Worm (Caenorhabditis elegans): ENCODE results near the gene etr-1.

The etr-1 gene

ce11 chrII:216598-216997 lies 54.4 kb downstream of the etr-1 start, which contains the start of gene F48A11.4 (continued):
- TF ChIP-seq tlp-1 (tag; optimal IDR thresholded peaks at IDR 0.05) = no peak
- TF ChIP-seq ceh-90 (tag; optimal IDR thresholded peaks at IDR 0.05) = peak; percentile 73
- peak; percentile 65 for TF ChIP-seq fkh-4 (tag; optimal IDR thresholded peaks at IDR 0.05; ENCODE audit: borderline replicate concordance)
- peak; percentile 81 for TF ChIP-seq blmp-1 (tag; optimal IDR thresholded peaks at IDR 0.05)
- TF ChIP-seq lin-14 (GFP tag; optimal IDR thresholded peaks at IDR 0.05) = peak; percentile 93
- TF ChIP-seq nhr-12 (tag; optimal IDR thresholded peaks at IDR 0.05) = no peak
- TF ChIP-seq hpl-2 (GFP tag; optimal IDR thresholded peaks at IDR 0.05) = peak; percentile 82
- TF ChIP-seq zip-4 (GFP tag; optimal IDR thresholded peaks at IDR 0.05) = peak; percentile 90
- TF ChIP-seq fkh-8 (tag; optimal IDR thresholded peaks at IDR 0.05) = peak; percentile 95
- TF ChIP-seq efl-3 (GFP tag; optimal IDR thresholded peaks at IDR 0.05) = peak; percentile 64
- peak; percentile 96 for TF ChIP-seq mep-1 (tag; optimal IDR thresholded peaks at IDR 0.05)
- peak; percentile 98 for TF ChIP-seq nhr-47 (tag; optimal IDR thresholded peaks at IDR 0.05)
- peak; percentile 95 for TF ChIP-seq C16A3.4 (tag; optimal IDR thresholded peaks at IDR 0.05)
- TF ChIP-seq jun-1 (tag; optimal IDR thresholded peaks at IDR 0.05) = peak; percentile 93
- TF ChIP-seq ces-1 (GFP tag; optimal IDR thresholded peaks at IDR 0.05) = no peak
- peak; percentile 67 for TF ChIP-seq snpc-4 (tag; optimal IDR thresholded peaks at IDR 0.05)
- TF ChIP-seq irx-1 (tag; optimal IDR thresholded peaks at IDR 0.05) = peak; percentile 91
- peak; percentile 93 for TF ChIP-seq unc-86 (tag; optimal IDR thresholded peaks at IDR 0.05)
- peak; percentile 93 for TF ChIP-seq nhr-77 (tag; optimal IDR thresholded peaks at IDR 0.05)
- TF ChIP-seq lir-3 (tag; optimal IDR thresholded peaks at IDR 0.05; ENCODE audit: poor library complexity) = peak; percentile 85
- TF ChIP-seq ceh-8 (GFP tag; optimal IDR thresholded peaks at IDR 0.05) = peak; percentile 90
- no peak for TF ChIP-seq sptf-1 (tag; optimal IDR thresholded peaks at IDR 0.05)
- TF ChIP-seq ceh-82 (tag; optimal IDR thresholded peaks at IDR 0.05) = peak; percentile 96 to 97 (median 96)
- no peak for TF ChIP-seq nhr-76 (tag; optimal IDR thresholded peaks at IDR 0.05)
- no peak for TF ChIP-seq ceh-63 (GFP tag; optimal IDR thresholded peaks at IDR 0.05)
- TF ChIP-seq nhr-20 (tag; optimal IDR thresholded peaks at IDR 0.05) = peak; percentile 95
- TF ChIP-seq fos-1 (tag; optimal IDR thresholded peaks at IDR 0.05) = peak; percentile 90
- peak; percentile 99 to 100 (median 100) for TF ChIP-seq dpl-1 (GFP tag; optimal IDR thresholded peaks at IDR 0.05)
- peak; percentile 91 for TF ChIP-seq nhr-11 (tag; optimal IDR thresholded peaks at IDR 0.05)
- TF ChIP-seq nhr-71 (tag; optimal IDR thresholded peaks at IDR 0.05) = peak; percentile 97
- TF ChIP-seq vab-15 (tag; optimal IDR thresholded peaks at IDR 0.05) = peak; percentile 69
- TF ChIP-seq Y116A8C.19 (tag; optimal IDR thresholded peaks at IDR 0.05; ENCODE audit: borderline replicate concordance) = no peak
- peak; percentile 93 to 94 for TF ChIP-seq lsy-2 (tag; optimal IDR thresholded peaks at IDR 0.05)
- no peak for TF ChIP-seq egl-27 (tag; optimal IDR thresholded peaks at IDR 0.05)
- TF ChIP-seq hlh-17 (GFP tag; optimal IDR thresholded peaks at IDR 0.05; ENCODE audit: borderline replicate concordance) = no peak
- TF ChIP-seq sox-4 (tag; optimal IDR thresholded peaks at IDR 0.05) = peak; percentile 89
- TF ChIP-seq sup-37 (GFP tag; optimal IDR thresholded peaks at IDR 0.05) = peak; percentile 90
- peak; percentile 95 for TF ChIP-seq swsn-7 (tag; optimal IDR thresholded peaks at IDR 0.05)
- TF ChIP-seq zag-1 (tag; optimal IDR thresholded peaks at IDR 0.05) = peak; percentile 54
- TF ChIP-seq nhr-237 (tag; optimal IDR thresholded peaks at IDR 0.05) = peak; percentile 82
- peak; percentile 92 for TF ChIP-seq isw-1 (GFP tag; IDR thresholded peaks at IDR 0.05)
- peak; percentile 90 for TF ChIP-seq grh-1 (GFP tag; IDR thresholded peaks at IDR 0.05)
- TF ChIP-seq pqm-1 (tag; optimal IDR thresholded peaks at IDR 0.05) = no peak
- peak; percentile 7 for TF ChIP-seq unc-62 (GFP tag; optimal IDR thresholded peaks at IDR 0.05)
- peak; percentile 67 to 86 for TF ChIP-seq ztf-11 (tag; optimal IDR thresholded peaks at IDR 0.05)
- peak; percentile 96 for TF ChIP-seq nhr-85 (tag)
- peak; percentile 86 for TF ChIP-seq ceh-88 (GFP tag; IDR thresholded peaks at IDR 0.05)
- peak; percentile 97 for TF ChIP-seq unc-130 (tag; optimal IDR thresholded peaks at IDR 0.05)
- no peak for TF ChIP-seq hlh-4 (tag; optimal IDR thresholded peaks at IDR 0.05)
- TF ChIP-seq ztf-4 (tag; optimal IDR thresholded peaks at IDR 0.05) = peak; percentile 89
- peak; percentile 74 for TF ChIP-seq F16B12.6 (tag; optimal IDR thresholded peaks at IDR 0.05)
- TF ChIP-seq tbx-2 (tag; optimal IDR thresholded peaks at IDR 0.05) = peak; percentile 96
- peak; percentile 97 for TF ChIP-seq lin-15B (tag; optimal IDR thresholded peaks at IDR 0.05)
